Worm (Caenorhabditis elegans) whole organism, midembryonic: Measurements from ENCODE around the gene pudl-1.
"Not testable (repeated sequence)": the region's sequence is repeated elsewhere in the genome, so short reads cannot be mapped to it uniquely, and the experiment has no call there.

ENCODE experiments used
- T22C8.4 ChIP-seq: fragments of 200-800 bp; sonication (Bioruptor generic); IDR thresholded peaks from 2 replicates; pipeline ENCODE4 v1.3.6; 2022; ENCODE audit warnings: missing genetic modification characterization, missing compliant biosample characterization
- cog-1 ChIP-seq: sonication (generic microtip); optimal IDR thresholded peaks from 2 replicates; lab custom pipeline; 2016; ENCODE audit warnings: missing genetic modification characterization, missing compliant biosample characterization
- flt-1 ChIP-seq: fragments of 200-800 bp; sonication (Bioruptor generic); IDR thresholded peaks from 2 replicates; pipeline ENCODE4 v1.3.6; 2022; ENCODE audit warnings: missing genetic modification characterization, missing compliant biosample characterization
- klf-2 ChIP-seq: fragments of 200-800 bp; sonication (Bioruptor generic); conservative IDR thresholded peaks from 2 replicates; pipeline ENCODE4 v1.3.6; 2022; ENCODE audit warnings: missing genetic modification reagents, missing genetic modification characterization, missing compliant biosample characterization
- med-1 ChIP-seq: sonication (generic microtip); optimal IDR thresholded peaks from 2 replicates; lab custom pipeline; 2017; ENCODE audit warnings: missing genetic modification characterization, mild to moderate bottlenecking, missing compliant biosample characterization, antibody characterized with exemption, missing genetic modification reagents; ENCODE audit not compliant: insufficient read depth
- tab-1 ChIP-seq: fragments of 200-800 bp; sonication (Bioruptor generic); IDR thresholded peaks from 2 replicates; pipeline ENCODE4 v1.3.6; 2022; ENCODE audit warnings: missing genetic modification characterization, missing compliant biosample characterization
- ztf-23 ChIP-seq: fragments of 200-800 bp; sonication (Bioruptor generic); IDR thresholded peaks from 2 replicates; pipeline ENCODE4 v1.3.6; 2022; ENCODE audit warnings: missing genetic modification reagents, missing genetic modification characterization, missing compliant biosample characterization
- ztf-29 ChIP-seq: fragments of 200-800 bp; sonication (Bioruptor generic); IDR thresholded peaks from 2 replicates; pipeline ENCODE4 v1.3.6; 2022; ENCODE audit warnings: missing genetic modification reagents, missing genetic modification characterization, missing compliant biosample characterization

DNA sequence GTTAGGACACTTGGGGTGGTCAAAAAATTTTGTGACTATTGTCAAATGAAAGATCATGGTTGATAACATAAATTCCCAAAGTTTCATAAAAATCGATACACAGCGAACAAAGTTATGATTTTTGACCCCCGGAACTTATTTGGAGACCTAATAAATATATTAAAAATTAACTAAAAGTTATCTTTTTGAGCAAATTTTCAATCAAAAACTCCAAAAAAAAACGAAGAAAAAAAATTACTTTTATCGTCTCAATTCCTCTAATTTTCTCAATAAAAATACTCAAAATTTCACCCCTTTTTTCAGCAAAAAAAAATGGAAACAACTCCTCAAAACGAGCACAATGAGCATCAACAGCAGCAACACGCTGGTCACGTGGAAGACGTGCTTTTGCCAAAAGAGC lies 44.3 kb upstream of the pudl-1 start, which contains the start of gene atln-1:
- not testable (repeated sequence) for TF ChIP-seq cog-1 (tag; lab: Kevin White, UChicago); med-1; tab-1; flt-1 (GFP tag; lab: Robert Waterston, UW); T22C8.4; klf-2 (GFP tag; lab: Robert Waterston, UW); ztf-23 (GFP tag; lab: Robert Waterston, UW); ztf-29 (GFP tag; lab: Robert Waterston, UW)
